Worm (Caenorhabditis elegans): ENCODE measurements around the gene srh-36.

ce11 chrV:2836501-2836900 lies 15.0 kb upstream of the srh-36 start, which contains the start of gene srj-45:
- TF ChIP-seq him-1 (tag; optimal IDR thresholded peaks at IDR 0.05): no peak
- TF ChIP-seq hmg-1.2 (GFP tag; IDR thresholded peaks at IDR 0.05): no peak

Data from whole organism, young adult.